Fruit fly (Drosophila melanogaster) Kc167 (cell line): ENCODE data around the gene neur.

Experiments
- Myc ChIP-seq: fragments of >200 bp; optimal IDR thresholded peaks from 2 replicates; lab custom pipeline; 2017; ENCODE audit warnings: missing external identifiers
- Sin3A ChIP-seq: fragments of >200 bp; optimal IDR thresholded peaks from 2 replicates; lab custom pipeline; 2018; ENCODE audit warnings: missing external identifiers
- h ChIP-seq: fragments of >200 bp; optimal IDR thresholded peaks from 3 replicates; lab custom pipeline; 2018; ENCODE audit warnings: missing external identifiers
- insv ChIP-seq: fragments of >200 bp; optimal IDR thresholded peaks from 3 replicates; lab custom pipeline; 2018; ENCODE audit warnings: missing external identifiers
- psq ChIP-seq: fragments of >200 bp; optimal IDR thresholded peaks from 2 replicates; lab custom pipeline; 2017; ENCODE audit warnings: missing external identifiers
- ttk ChIP-seq: sonication (Bioruptor generic); optimal IDR thresholded peaks from 2 replicates; lab custom pipeline; 2017; ENCODE audit warnings: missing external identifiers

dm6 chr3R:9027082-9027481 is 12.2 kb downstream of the neur start:
- TF ChIP-seq h (no peak), Myc (lab: Kevin White, UChicago) (no peak), insv (no peak), ttk (lab: Kevin White, UChicago) (no peak), psq (lab: Kevin White, UChicago) (no peak), Sin3A (lab: Kevin White, UChicago) (no peak)
